Worm (Caenorhabditis elegans) whole organism, young adult: ENCODE data around the gene com-1.

Experiments
- B0035.1 ChIP-seq: sonication (generic microtip); optimal IDR thresholded peaks from 2 replicates; lab custom pipeline; 2016; ENCODE audit warnings: missing genetic modification characterization, mild to moderate bottlenecking, missing compliant biosample characterization, missing genotype, missing genetic modification reagents
- B0261.1 ChIP-seq: sonication (generic microtip); optimal IDR thresholded peaks from 2 replicates; lab custom pipeline; 2016; ENCODE audit warnings: mild to moderate bottlenecking, missing genetic modification characterization, moderate library complexity, missing compliant biosample characterization
- B0336.3 ChIP-seq: fragments of 200-800 bp; sonication (Bioruptor generic); IDR thresholded peaks from 2 replicates; pipeline ENCODE4 v1.3.6; 2022; ENCODE audit warnings: missing genetic modification characterization, missing compliant biosample characterization
- C17E4.6 ChIP-seq: fragments of 200-800 bp; sonication (Bioruptor generic); IDR thresholded peaks from 2 replicates; pipeline ENCODE4 v1.3.6; 2022; ENCODE audit warnings: missing genetic modification reagents, missing genetic modification characterization, missing compliant biosample characterization
- D2030.7 ChIP-seq: fragments of 200-800 bp; sonication (Bioruptor generic); IDR thresholded peaks from 2 replicates; pipeline ENCODE4 v1.3.6; 2022; ENCODE audit warnings: missing genetic modification reagents, missing genetic modification characterization, missing compliant biosample characterization
- F10E7.11 ChIP-seq: sonication (generic microtip); optimal IDR thresholded peaks from 2 replicates; lab custom pipeline; 2017; ENCODE audit warnings: mild to moderate bottlenecking, missing genetic modification characterization, moderate library complexity, missing compliant biosample characterization
- F37B4.10 ChIP-seq: fragments of 200-800 bp; sonication (Bioruptor generic); IDR thresholded peaks from 2 replicates; pipeline ENCODE4 v1.3.6; 2022; ENCODE audit warnings: missing genetic modification characterization, missing compliant biosample characterization
- F49E8.2 ChIP-seq: sonication (generic microtip); optimal IDR thresholded peaks from 3 replicates; lab custom pipeline; 2017; ENCODE audit warnings: missing genetic modification characterization, mild to moderate bottlenecking, missing compliant biosample characterization, antibody characterized with exemption, moderate library complexity; ENCODE audit not compliant: insufficient read depth
- F55B11.4 ChIP-seq: sonication (generic microtip); optimal IDR thresholded peaks from 2 replicates; lab custom pipeline; 2016; ENCODE audit warnings: missing compliant biosample characterization, missing genetic modification characterization, borderline replicate concordance; ENCODE audit not compliant: insufficient read depth
- K12H6.12 ChIP-seq: fragments of 200-800 bp; sonication (Bioruptor generic); optimal IDR thresholded peaks from 2 replicates; lab custom pipeline; 2018; ENCODE audit warnings: mild to moderate bottlenecking, missing genetic modification characterization, missing compliant biosample characterization
- Y53F4B.3 ChIP-seq: fragments of 200-800 bp; sonication (Bioruptor generic); IDR thresholded peaks from 2 replicates; pipeline ENCODE4 v1.3.6; 2022; ENCODE audit warnings: missing genetic modification reagents, missing genetic modification characterization, missing compliant biosample characterization
- Y67H2A.10 ChIP-seq: fragments of 200-800 bp; sonication (Bioruptor generic); conservative IDR thresholded peaks from 2 replicates; pipeline ENCODE4 v1.3.6; 2022; ENCODE audit warnings: missing genetic modification reagents, missing genetic modification characterization, missing compliant biosample characterization
- ama-1 ChIP-seq, 3 experiments: fragments of 150-350 bp in 1 of 3; sonication (generic microtip) in 2 of 3; optimal IDR thresholded peaks; 2 replicates each; lab custom pipeline; 2014 to 2018; ENCODE audit warnings: missing biosample characterization in 2 of 3, missing genetic modification characterization in 2 of 3, missing genetic modification reagents in 2 of 3
- aptf-2 ChIP-seq: fragments of 200-800 bp; sonication (Bioruptor generic); conservative IDR thresholded peaks from 2 replicates; pipeline ENCODE4 v1.3.6; 2022; ENCODE audit warnings: missing genetic modification reagents, missing genetic modification characterization, missing compliant biosample characterization
- athp-1 ChIP-seq: sonication (generic microtip); optimal IDR thresholded peaks from 2 replicates; lab custom pipeline; 2017; ENCODE audit warnings: mild to moderate bottlenecking, missing genetic modification characterization, missing compliant biosample characterization
- attf-5 ChIP-seq: fragments of 200-800 bp; sonication (Bioruptor generic); optimal IDR thresholded peaks from 2 replicates; lab custom pipeline; 2018; ENCODE audit warnings: mild to moderate bottlenecking, missing genetic modification characterization, missing compliant biosample characterization
- attf-6 ChIP-seq: fragments of 200-800 bp; sonication (Bioruptor generic); IDR thresholded peaks from 2 replicates; pipeline ENCODE4 v1.3.6; 2022; ENCODE audit warnings: missing genetic modification reagents, missing genetic modification characterization, missing compliant biosample characterization
- bed-2 ChIP-seq: fragments of 200-800 bp; sonication (Bioruptor generic); IDR thresholded peaks from 2 replicates; pipeline ENCODE4 v1.3.6; 2022; ENCODE audit warnings: missing genetic modification reagents, missing genetic modification characterization, missing compliant biosample characterization
- ceh-40 ChIP-seq: fragments of 200-800 bp; sonication (Bioruptor generic); IDR thresholded peaks from 2 replicates; pipeline ENCODE4 v1.3.6; 2022; ENCODE audit warnings: missing genetic modification characterization, missing compliant biosample characterization
- ceh-58 ChIP-seq: fragments of 200-800 bp; sonication (Bioruptor generic); IDR thresholded peaks from 2 replicates; pipeline ENCODE4 v1.3.6; 2022; ENCODE audit warnings: missing genetic modification characterization, missing compliant biosample characterization
- dpff-1 ChIP-seq: sonication (generic microtip); optimal IDR thresholded peaks from 2 replicates; lab custom pipeline; 2017; ENCODE audit warnings: mild to moderate bottlenecking, missing genetic modification characterization, missing compliant biosample characterization
- egl-18 ChIP-seq: fragments of 200-800 bp; sonication (Bioruptor generic); IDR thresholded peaks from 2 replicates; pipeline ENCODE4 v1.3.6; 2022; ENCODE audit warnings: missing genetic modification reagents, missing genetic modification characterization, missing compliant biosample characterization
- egrh-3 ChIP-seq: fragments of 200-800 bp; sonication (Bioruptor generic); IDR thresholded peaks from 2 replicates; pipeline ENCODE4 v1.3.6; 2022; ENCODE audit warnings: missing genetic modification reagents, missing genetic modification characterization, missing compliant biosample characterization
- ekl-4 ChIP-seq: fragments of 200-800 bp; sonication (Bioruptor generic); IDR thresholded peaks from 2 replicates; pipeline ENCODE4 v1.3.6; 2022; ENCODE audit warnings: missing genetic modification reagents, missing genetic modification characterization, missing compliant biosample characterization
- gei-17 ChIP-seq: fragments of 200-800 bp; sonication (Bioruptor generic); optimal IDR thresholded peaks from 2 replicates; lab custom pipeline; 2018; ENCODE audit warnings: mild to moderate bottlenecking, missing genetic modification characterization, missing compliant biosample characterization
- hmg-1.2 ChIP-seq: fragments of 200-800 bp; sonication (Bioruptor generic); IDR thresholded peaks from 2 replicates; pipeline ENCODE4 v1.3.6; 2022; ENCODE audit warnings: missing genetic modification reagents, missing genetic modification characterization, missing compliant biosample characterization
- hmg-20 ChIP-seq: fragments of 200-800 bp; sonication (Bioruptor generic); IDR thresholded peaks from 2 replicates; pipeline ENCODE4 v1.3.6; 2022; ENCODE audit warnings: missing genetic modification reagents, missing genetic modification characterization, missing compliant biosample characterization
- let-526 ChIP-seq: fragments of 200-800 bp; sonication (Bioruptor generic); IDR thresholded peaks from 2 replicates; pipeline ENCODE4 v1.3.6; 2022; ENCODE audit warnings: missing genetic modification reagents, missing genetic modification characterization, missing compliant biosample characterization
- let-607 ChIP-seq, 2 experiments: fragments of 200-800 bp in 1 of 2; sonication (Bioruptor generic) in 1 of 2; sonication (generic microtip) in 1 of 2; optimal IDR thresholded peaks; 2 replicates each; lab custom pipeline; 2016 to 2018; ENCODE audit warnings: mild to moderate bottlenecking in 2 of 2, missing compliant biosample characterization in 2 of 2, missing genetic modification characterization in 2 of 2, moderate library complexity in 2 of 2, missing genotype in 1 of 2
- lin-40 ChIP-seq: sonication (generic microtip); optimal IDR thresholded peaks from 2 replicates; lab custom pipeline; 2016; ENCODE audit warnings: missing genetic modification characterization, mild to moderate bottlenecking, missing compliant biosample characterization, missing genotype, missing genetic modification reagents
- madf-10 ChIP-seq: sonication (generic microtip); optimal IDR thresholded peaks from 2 replicates; lab custom pipeline; 2016; ENCODE audit warnings: mild to moderate bottlenecking, missing genetic modification characterization, missing compliant biosample characterization
- madf-6 ChIP-seq: fragments of 200-800 bp; sonication (Bioruptor generic); IDR thresholded peaks from 2 replicates; pipeline ENCODE4 v1.3.6; 2022; ENCODE audit warnings: missing genetic modification reagents, missing genetic modification characterization, missing compliant biosample characterization
- nfyb-1 ChIP-seq: fragments of 200-800 bp; sonication (Bioruptor generic); IDR thresholded peaks from 2 replicates; pipeline ENCODE4 v1.3.6; 2022; ENCODE audit warnings: missing genetic modification reagents, missing genetic modification characterization, missing compliant biosample characterization
- nhr-179 ChIP-seq: sonication (generic microtip); optimal IDR thresholded peaks from 2 replicates; lab custom pipeline; 2016; ENCODE audit warnings: mild to moderate bottlenecking, missing genetic modification characterization, missing compliant biosample characterization
- nhr-80 ChIP-seq: sonication (generic microtip); optimal IDR thresholded peaks from 2 replicates; lab custom pipeline; 2016; ENCODE audit warnings: missing genetic modification characterization, missing compliant biosample characterization
- pha-4 ChIP-seq: fragments of 150-350 bp; sonication (generic microtip); optimal IDR thresholded peaks from 2 replicates; lab custom pipeline; 2014; ENCODE audit warnings: missing biosample characterization, missing genetic modification reagents, missing genetic modification characterization
- somi-1 ChIP-seq: fragments of 200-800 bp; sonication (Bioruptor generic); optimal IDR thresholded peaks from 2 replicates; lab custom pipeline; 2018; ENCODE audit warnings: mild to moderate bottlenecking, missing genetic modification characterization, missing compliant biosample characterization
- tlf-1 ChIP-seq: fragments of 200-800 bp; sonication (Bioruptor generic); optimal IDR thresholded peaks from 2 replicates; lab custom pipeline; 2018; ENCODE audit warnings: mild to moderate bottlenecking, missing genetic modification characterization, missing compliant biosample characterization
- zfh-2 ChIP-seq: fragments of 200-800 bp; sonication (Bioruptor generic); conservative IDR thresholded peaks from 2 replicates; pipeline ENCODE4 v1.3.6; 2022; ENCODE audit warnings: missing genetic modification reagents, missing genetic modification characterization, missing compliant biosample characterization
- ztf-18 ChIP-seq: sonication (generic microtip); optimal IDR thresholded peaks from 2 replicates; lab custom pipeline; 2016; ENCODE audit warnings: missing genotype, mild to moderate bottlenecking, missing genetic modification characterization, missing compliant biosample characterization
- ztf-26 ChIP-seq: sonication (generic microtip); optimal IDR thresholded peaks from 2 replicates; lab custom pipeline; 2017; ENCODE audit warnings: missing genetic modification characterization, missing compliant biosample characterization

com-1 gene

DNA sequence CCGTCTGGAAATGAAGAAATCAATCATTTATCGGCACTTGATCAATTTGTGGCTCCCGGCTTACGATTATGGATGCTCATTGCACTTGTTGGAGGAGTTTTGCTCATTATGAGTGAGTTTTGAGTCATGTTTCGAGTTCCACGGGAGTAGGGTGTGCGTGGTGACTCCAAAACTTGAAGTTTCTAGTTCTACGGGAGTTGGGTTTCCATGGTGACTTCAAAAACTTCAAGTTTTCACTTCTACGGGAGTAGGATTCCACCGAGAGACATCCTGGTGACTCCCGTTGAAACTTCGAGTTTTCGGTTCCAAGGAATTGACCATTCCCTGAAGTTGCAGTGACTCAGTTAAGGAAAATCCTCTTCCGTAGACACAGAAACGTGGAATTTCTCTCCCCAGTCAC is 39.3 kb upstream of the com-1 start (continued):
- TF ChIP-seq madf-10 (tag; lab: Kevin White, UChicago) (no peak), nhr-179 (tag; lab: Kevin White, UChicago) (no peak), attf-6 (GFP tag; lab: Robert Waterston, UW) (no peak), gei-17 (GFP tag; lab: Kevin White, UChicago) (no peak), pha-4 (tag; lab: Kevin White, UChicago) (no peak), F10E7.11 (no peak), B0261.1 (tag; lab: Kevin White, UChicago) (no peak), athp-1 (tag; lab: Kevin White, UChicago) (no peak)

ce11 chrIII:10857984-10858383 is 38.2 kb upstream of the com-1 start, which contains the start of gene oxi-1:
TSS of gene oxi-1 (plus strand) at chrIII:10858284.
- TF ChIP-seq D2030.7 (no peak), Y53F4B.3 (no peak), madf-10 (tag; lab: Kevin White, UChicago) (no peak), zfh-2 (GFP tag; lab: Robert Waterston, UW) (no peak), egl-18 (no peak), egrh-3 (no peak), hmg-1.2 (GFP tag; lab: Robert Waterston, UW) (no peak), ceh-58 (GFP tag; lab: Robert Waterston, UW) (no peak), F37B4.10 (GFP tag; lab: Robert Waterston, UW) (no peak), F49E8.2 (no peak), aptf-2 (GFP tag; lab: Robert Waterston, UW) (no peak), madf-6 (GFP tag; lab: Robert Waterston, UW) (no peak)

DNA sequence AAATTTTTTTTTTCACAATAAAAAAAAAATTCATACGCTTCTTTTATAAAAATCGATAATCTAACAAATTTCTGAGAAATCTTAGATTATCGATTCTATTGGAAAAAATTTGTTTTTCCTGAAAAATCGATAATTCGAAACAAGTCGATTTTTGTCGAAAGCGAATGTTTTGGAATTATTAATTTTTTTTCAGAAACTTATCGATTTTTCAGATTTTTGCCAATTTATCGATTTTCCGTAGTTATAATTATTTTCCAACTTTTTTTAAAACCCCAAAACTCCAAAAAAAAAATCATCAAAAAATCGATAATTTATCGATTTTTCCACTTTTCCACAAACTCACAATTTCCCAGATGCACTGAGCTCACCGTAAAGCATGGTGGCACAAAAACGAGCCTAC is 34.8 kb upstream of the com-1 start:
- TF ChIP-seq hmg-1.2 (GFP tag; lab: Robert Waterston, UW), result no peak
- no peak for TF ChIP-seq somi-1 (GFP tag; lab: Kevin White, UChicago)
- TF ChIP-seq ceh-40 (GFP tag; lab: Robert Waterston, UW), result no peak
- TF ChIP-seq dpff-1 (tag; lab: Kevin White, UChicago), result no peak
- TF ChIP-seq B0336.3, result no peak
- no peak for TF ChIP-seq B0261.1 (tag; lab: Kevin White, UChicago)
- TF ChIP-seq nfyb-1 (GFP tag; lab: Robert Waterston, UW), result no peak
- TF ChIP-seq let-526, result no peak
- no peak for TF ChIP-seq F55B11.4 (tag; lab: Kevin White, UChicago)
- no peak for TF ChIP-seq ztf-26 (tag; lab: Kevin White, UChicago)
- TF ChIP-seq C17E4.6 (GFP tag; lab: Robert Waterston, UW), result no peak
- no peak for TF ChIP-seq Y53F4B.3
- TF ChIP-seq lin-40 (tag; lab: Kevin White, UChicago), result no peak
- TF ChIP-seq, all 124 proteins: peak for 0

ce11 chrIII:10867086-10867485 is 29.1 kb upstream of the com-1 start:
- TF ChIP-seq ztf-18 (tag; lab: Kevin White, UChicago), result no peak
- peak; percentile 75 for TF ChIP-seq egrh-3
- peak; percentile 70; the same call in 1 of the 2 replicates for TF ChIP-seq zfh-2 (GFP tag; lab: Robert Waterston, UW)

- TF ChIP-seq tlf-1 (GFP tag; lab: Kevin White, UChicago) (no peak), Y67H2A.10 (no peak), let-607 (tag; optimal IDR thresholded peaks at IDR 0.05; lab: Kevin White, UChicago) (peak; percentile 44 to 71), nhr-179 (tag; lab: Kevin White, UChicago) (no peak), ekl-4 (GFP tag; lab: Robert Waterston, UW) (no peak), ama-1 (optimal IDR thresholded peaks at IDR 0.05; lab: Kevin White, UChicago) (no peak), ama-1 (GFP tag; optimal IDR thresholded peaks at IDR 0.05; lab: Kevin White, UChicago) (no peak), dpff-1 (tag; lab: Kevin White, UChicago) (no peak), pha-4 (tag; lab: Kevin White, UChicago) (no peak), B0035.1 (tag; lab: Kevin White, UChicago) (no peak), nhr-80 (peak; percentile 8), hmg-20 (GFP tag; lab: Robert Waterston, UW) (no peak), F10E7.11 (no peak), K12H6.12 (tag; lab: Kevin White, UChicago) (no peak), attf-5 (GFP tag; lab: Kevin White, UChicago) (peak; percentile 19), F37B4.10 (GFP tag; lab: Robert Waterston, UW) (no peak), bed-2 (GFP tag; lab: Robert Waterston, UW) (no peak)
Observed at ce11 chrIII:10868653-10869392, 27.3 kb upstream of the com-1 start, which contains the start of the genes cey-4 and vps-50. TSS of gene cey-4 (minus strand) at chrIII:10868703. TSS of gene vps-50 (plus strand) at chrIII:10869193.
